Fruit fly (Drosophila melanogaster) whole organism: ENCODE measurements around the gene CG16775.

Experiments used
- CG8478 ChIP-seq: fragments of >200 bp; optimal IDR thresholded peaks from 2 replicates; lab custom pipeline; 2018; ENCODE audit warnings: inconsistent platforms
- Dll ChIP-seq: fragments of >200 bp; optimal IDR thresholded peaks from 2 replicates; lab custom pipeline; 2017
- EcR ChIP-seq, 2 experiments: fragments of >200 bp; optimal IDR thresholded peaks; 2 replicates each; lab custom pipeline; 2017; ENCODE audit warnings: missing biosample characterization in 2 of 2, missing genetic modification characterization in 2 of 2, missing genetic modification reagents in 2 of 2
- pan ChIP-seq: fragments of >200 bp; optimal IDR thresholded peaks from 2 replicates; lab custom pipeline; 2017
- psq ChIP-seq: fragments of >200 bp; optimal IDR thresholded peaks from 2 replicates; lab custom pipeline; 2017
- usp ChIP-seq: fragments of >200 bp; optimal IDR thresholded peaks from 2 replicates; lab custom pipeline; 2017; ENCODE audit warnings: missing biosample characterization, missing genetic modification characterization, mixed read lengths

dm6 chr3L:17898606-17899005 is 12.2 kb upstream of the CG16775 start:
- no peak for TF ChIP-seq EcR (GFP tag; optimal IDR thresholded peaks at IDR 0.05; lab: Kevin White, UChicago)
- no peak for TF ChIP-seq pan (lab: Kevin White, UChicago)
- no peak for TF ChIP-seq Dll (lab: Kevin White, UChicago)
- TF ChIP-seq psq (lab: Kevin White, UChicago): no peak
- no peak for TF ChIP-seq usp (GFP tag; lab: Kevin White, UChicago)
- TF ChIP-seq CG8478 (lab: Kevin White, UChicago): no peak
